Fruit fly (Drosophila melanogaster) whole organism, prepupa: ENCODE measurements around the gene CG42821.

Experiments used
- Blimp-1 ChIP-seq: fragments of 200-800 bp; sonication (Bioruptor generic); optimal IDR thresholded peaks from 3 replicates; lab custom pipeline; 2017; ENCODE audit warnings: missing biosample characterization, missing genetic modification characterization, mild to moderate bottlenecking, moderate library complexity, missing genetic modification reagents
- CG10631 ChIP-seq: fragments of 200-800 bp; sonication (Bioruptor generic); optimal IDR thresholded peaks from 2 replicates; lab custom pipeline; 2016; ENCODE audit warnings: missing biosample characterization, missing genetic modification characterization
- CG10669 ChIP-seq: fragments of 200-800 bp; sonication (Bioruptor generic); optimal IDR thresholded peaks from 3 replicates; lab custom pipeline; 2018; ENCODE audit warnings: missing biosample characterization, mild to moderate bottlenecking, missing genetic modification characterization, moderate library complexity
- CG11294 ChIP-seq: fragments of 200-800 bp; sonication (Bioruptor generic); IDR thresholded peaks from 2 replicates; pipeline ENCODE4 v1.3.6; 2022; ENCODE audit warnings: missing biosample characterization, missing genetic modification characterization
- CG11902 ChIP-seq: fragments of 200-800 bp; sonication (Bioruptor generic); optimal IDR thresholded peaks from 3 replicates; lab custom pipeline; 2016; ENCODE audit warnings: missing biosample characterization, missing genetic modification characterization
- CG15336 ChIP-seq: fragments of 200-800 bp; sonication (Bioruptor generic); IDR thresholded peaks from 2 replicates; pipeline ENCODE4 v1.3.6; 2022; ENCODE audit warnings: missing biosample characterization, missing genetic modification characterization
- CG1621 ChIP-seq: fragments of 200-800 bp; sonication (Bioruptor generic); optimal IDR thresholded peaks from 3 replicates; lab custom pipeline; 2018; ENCODE audit warnings: missing biosample characterization, mild to moderate bottlenecking, missing genetic modification characterization
- CG16779 ChIP-seq: fragments of 200-800 bp; sonication (Bioruptor generic); optimal IDR thresholded peaks from 3 replicates; lab custom pipeline; 2017; ENCODE audit warnings: missing biosample characterization, mild to moderate bottlenecking, missing genetic modification characterization
- CG3032 ChIP-seq: fragments of 200-800 bp; optimal IDR thresholded peaks from 2 replicates; lab custom pipeline; 2019; ENCODE audit warnings: missing biosample characterization, mild to moderate bottlenecking, missing genetic modification characterization, moderate library complexity
- CG31627 ChIP-seq: fragments of 200-800 bp; sonication (Bioruptor generic); optimal IDR thresholded peaks from 3 replicates; lab custom pipeline; 2016; ENCODE audit warnings: missing biosample characterization, missing genetic modification characterization
- CG32006 ChIP-seq: fragments of 200-800 bp; sonication (Bioruptor generic); optimal IDR thresholded peaks from 3 replicates; lab custom pipeline; 2017; ENCODE audit warnings: missing biosample characterization, mild to moderate bottlenecking, missing genetic modification characterization
- CG3919 ChIP-seq: fragments of 200-800 bp; sonication (Bioruptor generic); optimal IDR thresholded peaks from 3 replicates; lab custom pipeline; 2016; ENCODE audit warnings: missing biosample characterization, missing genetic modification characterization
- CG4318 ChIP-seq: fragments of 200-800 bp; sonication (Bioruptor generic); optimal IDR thresholded peaks from 3 replicates; lab custom pipeline; 2017; ENCODE audit warnings: missing biosample characterization, mild to moderate bottlenecking, missing genetic modification characterization
- CG6276 ChIP-seq: fragments of 200-800 bp; sonication (Bioruptor generic); optimal IDR thresholded peaks from 2 replicates; lab custom pipeline; 2017; ENCODE audit warnings: missing biosample characterization, mild to moderate bottlenecking, missing genetic modification characterization
- CG6808 ChIP-seq: fragments of 200-800 bp; sonication (Bioruptor generic); optimal IDR thresholded peaks from 3 replicates; lab custom pipeline; 2017; ENCODE audit warnings: missing biosample characterization, missing genetic modification characterization, mild to moderate bottlenecking, moderate library complexity, missing genetic modification reagents
- CG6854 ChIP-seq: fragments of 200-800 bp; sonication (Bioruptor generic); optimal IDR thresholded peaks from 2 replicates; lab custom pipeline; 2017; ENCODE audit warnings: missing biosample characterization, mild to moderate bottlenecking, missing genetic modification characterization
- CG7368 ChIP-seq: fragments of 200-800 bp; sonication (Bioruptor generic); optimal IDR thresholded peaks from 3 replicates; lab custom pipeline; 2016; ENCODE audit warnings: missing biosample characterization, missing genetic modification characterization
- CG8632 ChIP-seq: fragments of 200-800 bp; sonication (Bioruptor generic); optimal IDR thresholded peaks from 3 replicates; lab custom pipeline; 2016; ENCODE audit warnings: missing biosample characterization, missing genetic modification characterization
- CG9139 ChIP-seq: fragments of 200-800 bp; sonication (Bioruptor generic); optimal IDR thresholded peaks from 3 replicates; lab custom pipeline; 2017; ENCODE audit warnings: missing biosample characterization, mild to moderate bottlenecking, missing genetic modification characterization
- Eip78C ChIP-seq: fragments of 200-800 bp; sonication (Bioruptor generic); peaks from one replicate; lab custom pipeline; 2016; ENCODE audit warnings: missing biosample characterization, missing genetic modification characterization
- Eip93F ChIP-seq: fragments of 200-800 bp; sonication (Bioruptor generic); optimal IDR thresholded peaks from 2 replicates; lab custom pipeline; 2016; ENCODE audit warnings: missing biosample characterization, mild to moderate bottlenecking, missing genetic modification characterization
- Ets21C ChIP-seq: fragments of 200-800 bp; sonication (Bioruptor generic); optimal IDR thresholded peaks from 3 replicates; lab custom pipeline; 2016; ENCODE audit warnings: missing biosample characterization, missing genetic modification characterization
- Gug ChIP-seq: fragments of 200-800 bp; sonication (Bioruptor generic); IDR thresholded peaks from 2 replicates; pipeline ENCODE4 v1.3.6; 2022; ENCODE audit warnings: missing biosample characterization, missing genetic modification characterization
- Hr38 ChIP-seq: sonication (Bioruptor generic); optimal IDR thresholded peaks from 2 replicates; lab custom pipeline; 2016; ENCODE audit warnings: missing biosample characterization, missing genetic modification characterization
- Hr4 ChIP-seq: fragments of 200-800 bp; sonication (Bioruptor generic); optimal IDR thresholded peaks from 3 replicates; lab custom pipeline; 2016; ENCODE audit warnings: missing biosample characterization, missing genetic modification characterization
- Lpt ChIP-seq: fragments of 200-800 bp; sonication (Bioruptor generic); optimal IDR thresholded peaks from 3 replicates; lab custom pipeline; 2016; ENCODE audit warnings: missing biosample characterization, missing genetic modification characterization
- Met ChIP-seq: fragments of 200-800 bp; sonication (Bioruptor generic); optimal IDR thresholded peaks from 3 replicates; lab custom pipeline; 2016; ENCODE audit warnings: missing biosample characterization, missing genetic modification characterization
- OdsH ChIP-seq: fragments of 200-800 bp; sonication (Bioruptor generic); optimal IDR thresholded peaks from 3 replicates; lab custom pipeline; 2016; ENCODE audit warnings: missing biosample characterization, missing genetic modification characterization
- Smox ChIP-seq: fragments of 200-800 bp; sonication (Bioruptor generic); optimal IDR thresholded peaks from 3 replicates; lab custom pipeline; 2016; ENCODE audit warnings: missing biosample characterization, missing genetic modification characterization
- Sox102F ChIP-seq: fragments of 200-800 bp; sonication (Bioruptor generic); optimal IDR thresholded peaks from 2 replicates; lab custom pipeline; 2016; ENCODE audit warnings: missing biosample characterization, mild to moderate bottlenecking, missing genetic modification characterization
- Sox15 ChIP-seq: fragments of 200-800 bp; sonication (Bioruptor generic); optimal IDR thresholded peaks from 3 replicates; lab custom pipeline; 2016; ENCODE audit warnings: missing biosample characterization, missing genetic modification characterization
- achi ChIP-seq: fragments of 200-800 bp; sonication (Bioruptor generic); optimal IDR thresholded peaks from 3 replicates; lab custom pipeline; 2016; ENCODE audit warnings: missing biosample characterization, missing genetic modification characterization
- acj6 ChIP-seq: fragments of 200-800 bp; sonication (Bioruptor generic); optimal IDR thresholded peaks from 3 replicates; lab custom pipeline; 2016; ENCODE audit warnings: missing biosample characterization, missing genetic modification characterization
- cyc ChIP-seq: fragments of 200-800 bp; sonication (Bioruptor generic); optimal IDR thresholded peaks from 3 replicates; lab custom pipeline; 2016; ENCODE audit warnings: missing biosample characterization, missing genetic modification characterization
- dac ChIP-seq: fragments of 200-800 bp; sonication (Bioruptor generic); optimal IDR thresholded peaks from 2 replicates; lab custom pipeline; 2017; ENCODE audit warnings: missing biosample characterization, mild to moderate bottlenecking, missing genetic modification characterization
- eg ChIP-seq: fragments of 200-800 bp; sonication (Bioruptor generic); IDR thresholded peaks from 3 replicates; pipeline ENCODE4 v1.3.6; 2022; ENCODE audit warnings: missing biosample characterization, missing genetic modification characterization
- esn ChIP-seq: fragments of 200-800 bp; sonication (Bioruptor generic); optimal IDR thresholded peaks from 2 replicates; lab custom pipeline; 2016; ENCODE audit warnings: missing biosample characterization, mild to moderate bottlenecking, missing genetic modification characterization, moderate library complexity
- fd59A ChIP-seq: fragments of 200-800 bp; sonication (Bioruptor generic); optimal IDR thresholded peaks from 2 replicates; lab custom pipeline; 2017; ENCODE audit warnings: missing biosample characterization, mild to moderate bottlenecking, missing genetic modification characterization, missing genetic modification reagents
- fd85E ChIP-seq: fragments of 200-800 bp; sonication (Bioruptor generic); optimal IDR thresholded peaks from 3 replicates; lab custom pipeline; 2016; ENCODE audit warnings: missing biosample characterization, missing genetic modification characterization
- fkh ChIP-seq: fragments of 200-800 bp; sonication (Bioruptor generic); optimal IDR thresholded peaks from 3 replicates; lab custom pipeline; 2017; ENCODE audit warnings: missing biosample characterization, mild to moderate bottlenecking, missing genetic modification characterization, moderate library complexity
- net ChIP-seq: fragments of 200-800 bp; sonication (Bioruptor generic); optimal IDR thresholded peaks from 3 replicates; lab custom pipeline; 2016; ENCODE audit warnings: missing biosample characterization, missing genetic modification characterization
- pdm3 ChIP-seq: fragments of 200-800 bp; sonication (Bioruptor generic); optimal IDR thresholded peaks from 3 replicates; lab custom pipeline; 2016; ENCODE audit warnings: missing biosample characterization, missing genetic modification characterization
- salr ChIP-seq, 2 experiments: fragments of 200-800 bp; sonication (Bioruptor generic); optimal IDR thresholded peaks; 3 replicates each; lab custom pipeline; 2016 to 2018; ENCODE audit warnings: missing biosample characterization in 2 of 2, missing genetic modification characterization in 2 of 2, mild to moderate bottlenecking in 1 of 2
- spab ChIP-seq: fragments of 200-800 bp; sonication (Bioruptor generic); optimal IDR thresholded peaks from 2 replicates; lab custom pipeline; 2017; ENCODE audit warnings: missing biosample characterization, mild to moderate bottlenecking, missing genetic modification characterization, missing genetic modification reagents
- ss ChIP-seq, 2 experiments: fragments of 200-800 bp; sonication (Bioruptor generic); optimal IDR thresholded peaks; 2 replicates in 1 of 2; 3 replicates in 1 of 2; lab custom pipeline; 2017 to 2018; ENCODE audit warnings: mild to moderate bottlenecking in 2 of 2, missing biosample characterization in 2 of 2, missing genetic modification characterization in 2 of 2, moderate library complexity in 1 of 2
- svp ChIP-seq: fragments of 200-800 bp; sonication (Bioruptor generic); peaks from one replicate; lab custom pipeline; 2016; ENCODE audit warnings: missing biosample characterization, missing genetic modification characterization
- topi ChIP-seq: fragments of 200-800 bp; sonication (Bioruptor generic); optimal IDR thresholded peaks from 3 replicates; lab custom pipeline; 2016; ENCODE audit warnings: missing biosample characterization, missing genetic modification characterization

Gene CG42821

dm6 chr3R:17386168-17386819, 26.6 kb upstream of the CG42821 start (continued):
- TF ChIP-seq Sox102F (GFP tag; lab: Kevin White, UChicago) (peak; percentile 68), CG6854 (GFP tag; lab: Kevin White, UChicago) (peak; percentile 59), Blimp-1 (GFP tag; lab: Kevin White, UChicago) (peak; percentile 20), CG8632 (GFP tag; lab: Kevin White, UChicago) (peak; percentile 72), CG6808 (GFP tag; lab: Kevin White, UChicago) (peak; percentile 75), Lpt (peak; percentile 63), CG3032 (tag; lab: Kevin White, UChicago) (peak; percentile 66), Eip78C (GFP tag; lab: Kevin White, UChicago) (peak; percentile 91), salr (GFP tag; optimal IDR thresholded peaks at IDR 0.05; lab: Kevin White, UChicago) (peak; percentile 49 to 71), CG32006 (GFP tag; lab: Kevin White, UChicago) (peak; percentile 78), Met (GFP tag; lab: Kevin White, UChicago) (peak; percentile 71), CG10631 (GFP tag; lab: Kevin White, UChicago) (peak; percentile 81), topi (GFP tag; lab: Kevin White, UChicago) (peak; percentile 77), Sox15 (GFP tag; lab: Kevin White, UChicago) (peak; percentile 58), CG3919 (GFP tag; lab: Kevin White, UChicago) (peak; percentile 89), CG4318 (GFP tag; lab: Kevin White, UChicago) (peak; percentile 48), achi (peak; percentile 76), Hr4 (GFP tag; lab: Kevin White, UChicago) (peak; percentile 84)

- peak; percentile 75 for TF ChIP-seq dac (GFP tag; lab: Kevin White, UChicago)
- TF ChIP-seq fd85E (GFP tag; lab: Kevin White, UChicago): peak; percentile 69
- peak; percentile 87 for TF ChIP-seq fd59A (GFP tag; lab: Kevin White, UChicago)
- peak; percentile 92 for TF ChIP-seq net (GFP tag; lab: Kevin White, UChicago)
- peak; percentile 79 for TF ChIP-seq CG6276 (GFP tag; lab: Kevin White, UChicago)
- TF ChIP-seq CG31627 (GFP tag; lab: Kevin White, UChicago): peak; percentile 98
- TF ChIP-seq Hr4 (GFP tag; lab: Kevin White, UChicago): peak; percentile 96
- peak; percentile 98 for TF ChIP-seq cyc (GFP tag; lab: Kevin White, UChicago)
- TF ChIP-seq CG11294 (GFP tag; lab: Robert Waterston, UW): peak; percentile 89
- peak; percentile 89 for TF ChIP-seq eg (GFP tag; lab: Robert Waterston, UW)
- TF ChIP-seq svp (GFP tag; lab: Kevin White, UChicago): peak; percentile 97
- peak; percentile 77 to 93 for TF ChIP-seq salr (GFP tag; optimal IDR thresholded peaks at IDR 0.05; lab: Kevin White, UChicago)
- peak; percentile 95 for TF ChIP-seq Smox (GFP tag; lab: Kevin White, UChicago)
- peak; percentile 69 to 89 for TF ChIP-seq ss (GFP tag; optimal IDR thresholded peaks at IDR 0.05; lab: Kevin White, UChicago)
- TF ChIP-seq CG9139 (GFP tag; lab: Kevin White, UChicago): peak; percentile 85
- peak; percentile 73 for TF ChIP-seq CG6854 (GFP tag; lab: Kevin White, UChicago)
- peak; percentile 98 for TF ChIP-seq CG10631 (GFP tag; lab: Kevin White, UChicago)
- TF ChIP-seq CG7368 (GFP tag; lab: Kevin White, UChicago): peak; percentile 93
- TF ChIP-seq Eip78C (GFP tag; lab: Kevin White, UChicago): peak; percentile 97
- peak; percentile 98 for TF ChIP-seq pdm3 (GFP tag; lab: Kevin White, UChicago)
- TF ChIP-seq CG16779 (tag; lab: Kevin White, UChicago): peak; percentile 77
- peak; percentile 94 for TF ChIP-seq Sox102F (GFP tag; lab: Kevin White, UChicago)
- TF ChIP-seq fkh (GFP tag; lab: Kevin White, UChicago): peak; percentile 96
- peak; percentile 97 for TF ChIP-seq Ets21C (GFP tag; lab: Kevin White, UChicago)
- peak; percentile 89 for TF ChIP-seq CG15336
- TF ChIP-seq Eip93F: peak; percentile 86
- peak; percentile 87 for TF ChIP-seq Gug (GFP tag; lab: Robert Waterston, UW)
- TF ChIP-seq CG10669 (GFP tag; lab: Kevin White, UChicago): peak; percentile 94
- TF ChIP-seq OdsH (GFP tag; lab: Kevin White, UChicago): peak; percentile 97
- TF ChIP-seq Blimp-1 (GFP tag; lab: Kevin White, UChicago): peak; percentile 85
- TF ChIP-seq esn (GFP tag; lab: Kevin White, UChicago): peak; percentile 97
- peak; percentile 93 for TF ChIP-seq CG11902 (GFP tag; lab: Kevin White, UChicago)
- peak; percentile 32 for TF ChIP-seq Hr38 (GFP tag; lab: Kevin White, UChicago)
- peak; percentile 87 for TF ChIP-seq CG1621 (tag; lab: Kevin White, UChicago)
- peak; percentile 93 for TF ChIP-seq CG8632 (GFP tag; lab: Kevin White, UChicago)
- peak; percentile 83 for TF ChIP-seq spab
- peak; percentile 96 for TF ChIP-seq acj6
- peak; percentile 95 for TF ChIP-seq CG32006 (GFP tag; lab: Kevin White, UChicago)
These were observed 21.5 kb upstream of the CG42821 start, which contains the start of the genes Brf and sds22 for dm6 chr3R:17391313-17391845. TSS of gene Brf (minus strand) at chr3R:17391337. TSS of gene sds22 (plus strand) at chr3R:17391594.
